Worm (Caenorhabditis elegans) whole organism, early embryonic: ENCODE results near the gene K09F6.7.

Experiments
- B0310.2 ChIP-seq: sonication (generic microtip); optimal IDR thresholded peaks from 2 replicates; lab custom pipeline; 2016; ENCODE audit warnings: mild to moderate bottlenecking, missing genetic modification characterization, missing compliant biosample characterization
- aly-1 ChIP-seq: sonication (generic microtip); optimal IDR thresholded peaks from 2 replicates; lab custom pipeline; 2016; ENCODE audit warnings: missing genetic modification characterization, missing compliant biosample characterization
- ama-1 ChIP-seq: fragments of 150-350 bp; optimal IDR thresholded peaks from 2 replicates; lab custom pipeline; 2014
- ceh-13 ChIP-seq: fragments of 200-800 bp; sonication (Bioruptor generic); optimal IDR thresholded peaks from 2 replicates; lab custom pipeline; 2018; ENCODE audit warnings: mild to moderate bottlenecking, missing genetic modification characterization, missing compliant biosample characterization
- ceh-36 ChIP-seq: sonication (generic microtip); optimal IDR thresholded peaks from 2 replicates; lab custom pipeline; 2016; ENCODE audit warnings: missing genetic modification characterization, inconsistent platforms, missing compliant biosample characterization
- ets-7 ChIP-seq: sonication (generic microtip); optimal IDR thresholded peaks from 2 replicates; lab custom pipeline; 2016; ENCODE audit warnings: missing genotype, missing genetic modification characterization, missing compliant biosample characterization
- flt-1 ChIP-seq: fragments of 200-800 bp; sonication (Bioruptor generic); IDR thresholded peaks from 2 replicates; pipeline ENCODE4 v1.3.6; 2022; ENCODE audit warnings: missing genetic modification characterization, missing compliant biosample characterization
- hmbx-1 ChIP-seq: sonication (generic microtip); optimal IDR thresholded peaks from 2 replicates; lab custom pipeline; 2016; ENCODE audit warnings: mild to moderate bottlenecking, missing genetic modification characterization, missing compliant biosample characterization
- hnd-1 ChIP-seq: sonication (generic microtip); optimal IDR thresholded peaks from 2 replicates; lab custom pipeline; 2016; ENCODE audit warnings: missing genetic modification characterization, missing compliant biosample characterization
- scrt-1 ChIP-seq: fragments of 200-800 bp; sonication (Bioruptor generic); IDR thresholded peaks from 2 replicates; pipeline ENCODE4 v1.3.6; 2022; ENCODE audit warnings: missing genetic modification characterization, missing compliant biosample characterization
- tbx-37 ChIP-seq: fragments of 200-800 bp; sonication (Bioruptor generic); conservative IDR thresholded peaks from 2 replicates; pipeline ENCODE4 v1.3.6; 2022; ENCODE audit warnings: missing genetic modification reagents, missing genetic modification characterization, missing compliant biosample characterization

- TF ChIP-seq scrt-1 (GFP tag; lab: Robert Waterston, UW) (no peak), flt-1 (GFP tag; lab: Robert Waterston, UW) (no peak), B0310.2 (tag; lab: Kevin White, UChicago) (no peak), ama-1 (lab: Kevin White, UChicago) (no peak), hmbx-1 (no peak), ets-7 (tag; lab: Kevin White, UChicago) (no peak), ceh-36 (tag; lab: Kevin White, UChicago) (no peak), tbx-37 (GFP tag; lab: Robert Waterston, UW) (no peak), ceh-13 (GFP tag; lab: Kevin White, UChicago) (no peak), aly-1 (tag; lab: Kevin White, UChicago) (no peak), hnd-1 (tag; lab: Kevin White, UChicago) (no peak)
Measured at ce11 chrII:2292549-2292948, 622 bp upstream of the K09F6.7 start.
